Fruit fly (Drosophila melanogaster) whole organism, embryonic: ENCODE results near the gene CG33293.

Source experiments
- Adf1 ChIP-seq: fragments of 200-800 bp; sonication (Bioruptor generic); IDR thresholded peaks from 2 replicates; pipeline ENCODE4 v1.3.6; 2022; ENCODE audit warnings: missing biosample characterization, missing genetic modification characterization
- Atf-2 ChIP-seq: fragments of 200-800 bp; sonication (Bioruptor generic); optimal IDR thresholded peaks from 2 replicates; lab custom pipeline; 2016; ENCODE audit warnings: missing biosample characterization, missing genetic modification characterization
- Bteb2 ChIP-seq: fragments of 200-800 bp; sonication (Bioruptor generic); optimal IDR thresholded peaks from 2 replicates; lab custom pipeline; 2016; ENCODE audit warnings: missing biosample characterization, missing genetic modification characterization
- CG10431 ChIP-seq: fragments of 200-800 bp; sonication (Bioruptor generic); optimal IDR thresholded peaks from 3 replicates; lab custom pipeline; 2018; ENCODE audit warnings: missing biosample characterization, mild to moderate bottlenecking, missing genetic modification characterization
- CG10462 ChIP-seq: fragments of 200-800 bp; sonication (Bioruptor generic); optimal IDR thresholded peaks from 2 replicates; lab custom pipeline; 2016; ENCODE audit warnings: missing biosample characterization, missing genetic modification characterization
- CG10979 ChIP-seq: fragments of 200-800 bp; sonication (Bioruptor generic); optimal IDR thresholded peaks from 2 replicates; lab custom pipeline; 2018; ENCODE audit warnings: missing biosample characterization, mild to moderate bottlenecking, missing genetic modification characterization, moderate library complexity
- CG11504 ChIP-seq: fragments of 200-800 bp; sonication (Bioruptor generic); optimal IDR thresholded peaks from 3 replicates; lab custom pipeline; 2019; ENCODE audit warnings: missing biosample characterization, mild to moderate bottlenecking, missing genetic modification characterization, moderate library complexity
- CG12769 ChIP-seq: fragments of 200-800 bp; sonication (Bioruptor generic); optimal IDR thresholded peaks from 2 replicates; lab custom pipeline; 2019; ENCODE audit warnings: missing biosample characterization, mild to moderate bottlenecking, missing genetic modification characterization, moderate library complexity
- CG13624 ChIP-seq: fragments of 200-800 bp; sonication (Bioruptor generic); optimal IDR thresholded peaks from 2 replicates; lab custom pipeline; 2016; ENCODE audit warnings: missing biosample characterization, missing genetic modification characterization
- CG13894 ChIP-seq: fragments of 200-800 bp; sonication (Bioruptor generic); optimal IDR thresholded peaks from 3 replicates; lab custom pipeline; 2018; ENCODE audit warnings: missing biosample characterization, mild to moderate bottlenecking, missing genetic modification characterization, moderate library complexity
- CG1792 ChIP-seq: fragments of 200-800 bp; sonication (Bioruptor generic); optimal IDR thresholded peaks from 2 replicates; lab custom pipeline; 2016; ENCODE audit warnings: missing biosample characterization, missing genetic modification characterization
- CG18011 ChIP-seq: fragments of 200-800 bp; sonication (Bioruptor generic); optimal IDR thresholded peaks from 2 replicates; lab custom pipeline; 2017; ENCODE audit warnings: missing biosample characterization, missing genetic modification characterization, mild to moderate bottlenecking, moderate library complexity, missing genotype
- CG2120 ChIP-seq: fragments of 200-800 bp; sonication (Bioruptor generic); optimal IDR thresholded peaks from 3 replicates; lab custom pipeline; 2016; ENCODE audit warnings: missing biosample characterization, missing genetic modification characterization
- CG2712 ChIP-seq: fragments of 200-800 bp; optimal IDR thresholded peaks from 3 replicates; lab custom pipeline; 2019; ENCODE audit warnings: missing biosample characterization, mild to moderate bottlenecking, missing genetic modification characterization, moderate library complexity
- CG32772 ChIP-seq: fragments of 200-800 bp; sonication (Bioruptor generic); IDR thresholded peaks from 2 replicates; pipeline ENCODE4 v1.3.6; 2022; ENCODE audit warnings: missing biosample characterization, missing genetic modification characterization
- CG7372 ChIP-seq: fragments of 200-800 bp; sonication (Bioruptor generic); IDR thresholded peaks from 2 replicates; pipeline ENCODE4 v1.3.6; 2022; ENCODE audit warnings: missing biosample characterization, missing genetic modification characterization
- CG9609 ChIP-seq: fragments of 200-800 bp; sonication (Bioruptor generic); optimal IDR thresholded peaks from 3 replicates; lab custom pipeline; 2016; ENCODE audit warnings: missing biosample characterization, missing genetic modification characterization
- Dip2 ChIP-seq: fragments of 200-800 bp; sonication (Bioruptor generic); IDR thresholded peaks from 2 replicates; pipeline ENCODE4 v1.3.6; 2022; ENCODE audit warnings: missing biosample characterization, missing genetic modification characterization
- Ets97D ChIP-seq: fragments of 200-800 bp; sonication (Bioruptor generic); optimal IDR thresholded peaks from 3 replicates; lab custom pipeline; 2016; ENCODE audit warnings: missing biosample characterization, missing genetic modification characterization
- HLHmδ ChIP-seq: fragments of 200-800 bp; sonication (Bioruptor generic); optimal IDR thresholded peaks from 2 replicates; lab custom pipeline; 2018; ENCODE audit warnings: missing biosample characterization, mild to moderate bottlenecking, missing genetic modification characterization, moderate library complexity
- Kr ChIP-seq: fragments of 200-800 bp; sonication (Bioruptor generic); optimal IDR thresholded peaks from 2 replicates; lab custom pipeline; 2017; ENCODE audit warnings: missing biosample characterization, mild to moderate bottlenecking, missing genetic modification characterization
- Med ChIP-seq: fragments of 200-800 bp; sonication (Bioruptor generic); peaks from one replicate; lab custom pipeline; 2016; ENCODE audit warnings: missing biosample characterization, missing genetic modification characterization, mild to moderate bottlenecking, inconsistent platforms, moderate library complexity
- Sry-δ ChIP-seq: fragments of 200-800 bp; sonication (Bioruptor generic); optimal IDR thresholded peaks from 2 replicates; lab custom pipeline; 2016; ENCODE audit warnings: missing biosample characterization, missing genetic modification characterization
- Trl ChIP-seq, 3 experiments: fragments of >200 bp in 2 of 3; fragments of 200-800 bp in 1 of 3; sonication (Bioruptor generic) in 1 of 3; optimal IDR thresholded peaks; 2 replicates in 1 of 3; 3 replicates in 2 of 3; lab custom pipeline; 2016 to 2017; ENCODE audit warnings: missing biosample characterization in 1 of 3, missing genetic modification characterization in 1 of 3
- Xbp1 ChIP-seq: fragments of 200-800 bp; sonication (Bioruptor generic); optimal IDR thresholded peaks from 3 replicates; lab custom pipeline; 2016; ENCODE audit warnings: missing biosample characterization, mild to moderate bottlenecking, missing genetic modification characterization
- amos ChIP-seq: fragments of 200-800 bp; sonication (Bioruptor generic); IDR thresholded peaks from 2 replicates; pipeline ENCODE4 v1.3.6; 2022; ENCODE audit warnings: missing biosample characterization, missing genetic modification characterization; ENCODE audit not compliant: partially characterized antibody
- chinmo ChIP-seq: fragments of 200-800 bp; sonication (Bioruptor generic); IDR thresholded peaks from 4 replicates; pipeline ENCODE4 v1.3.6; 2022; ENCODE audit warnings: missing biosample characterization, missing genetic modification characterization; ENCODE audit not compliant: partially characterized antibody
- chm ChIP-seq: fragments of 200-800 bp; sonication (Bioruptor generic); IDR thresholded peaks from 2 replicates; pipeline ENCODE4 v1.3.6; 2022; ENCODE audit warnings: missing biosample characterization, missing genetic modification characterization
- cwo ChIP-seq: fragments of 200-800 bp; sonication (Bioruptor generic); optimal IDR thresholded peaks from 3 replicates; lab custom pipeline; 2017; ENCODE audit warnings: missing biosample characterization, missing genetic modification characterization, mild to moderate bottlenecking, moderate library complexity, missing genetic modification reagents
- emc ChIP-seq: fragments of 200-800 bp; sonication (Bioruptor generic); optimal IDR thresholded peaks from 2 replicates; lab custom pipeline; 2016; ENCODE audit warnings: missing biosample characterization, missing genetic modification characterization
- exex ChIP-seq: fragments of 200-800 bp; sonication (Bioruptor generic); optimal IDR thresholded peaks from 4 replicates; lab custom pipeline; 2018; ENCODE audit warnings: missing biosample characterization, mild to moderate bottlenecking, missing genetic modification characterization, moderate library complexity
- fd3F ChIP-seq: fragments of 200-800 bp; sonication (Bioruptor generic); optimal IDR thresholded peaks from 2 replicates; lab custom pipeline; 2018; ENCODE audit warnings: missing biosample characterization, mild to moderate bottlenecking, missing genetic modification characterization, moderate library complexity
- fd64A ChIP-seq: fragments of 200-800 bp; sonication (Bioruptor generic); optimal IDR thresholded peaks from 3 replicates; lab custom pipeline; 2018; ENCODE audit warnings: missing biosample characterization, mild to moderate bottlenecking, missing genetic modification characterization
- fu2 ChIP-seq: fragments of 200-800 bp; sonication (Bioruptor generic); optimal IDR thresholded peaks from 2 replicates; lab custom pipeline; 2016; ENCODE audit warnings: missing biosample characterization, missing genetic modification characterization
- grn ChIP-seq: fragments of 200-800 bp; sonication (Bioruptor generic); optimal IDR thresholded peaks from 3 replicates; lab custom pipeline; 2017; ENCODE audit warnings: missing biosample characterization, missing genetic modification characterization
- jumu ChIP-seq: fragments of 200-800 bp; sonication (Bioruptor generic); optimal IDR thresholded peaks from 3 replicates; lab custom pipeline; 2016; ENCODE audit warnings: missing biosample characterization, missing genetic modification characterization
- kay ChIP-seq: fragments of 200-800 bp; sonication (Bioruptor generic); optimal IDR thresholded peaks from 2 replicates; lab custom pipeline; 2016; ENCODE audit warnings: missing biosample characterization, missing genetic modification characterization
- knrl ChIP-seq: fragments of 200-800 bp; sonication (Bioruptor generic); IDR thresholded peaks from 3 replicates; pipeline ENCODE4 v1.3.6; 2022; ENCODE audit warnings: missing biosample characterization, missing genetic modification characterization; ENCODE audit not compliant: partially characterized antibody
- lmd ChIP-seq: fragments of 200-800 bp; sonication (Bioruptor generic); IDR thresholded peaks from 2 replicates; pipeline ENCODE4 v1.3.6; 2022; ENCODE audit warnings: missing biosample characterization, missing genetic modification characterization
- pfk ChIP-seq: fragments of 200-800 bp; sonication (Bioruptor generic); optimal IDR thresholded peaks from 2 replicates; lab custom pipeline; 2018; ENCODE audit warnings: missing biosample characterization, mild to moderate bottlenecking, missing genetic modification characterization, moderate library complexity
- phol ChIP-seq: fragments of 200-800 bp; sonication (Bioruptor generic); optimal IDR thresholded peaks from 3 replicates; lab custom pipeline; 2018; ENCODE audit warnings: missing biosample characterization, mild to moderate bottlenecking, missing genetic modification characterization, moderate library complexity
- row ChIP-seq: fragments of 200-800 bp; sonication (Bioruptor generic); IDR thresholded peaks from 3 replicates; pipeline ENCODE4 v1.3.6; 2022; ENCODE audit warnings: missing biosample characterization, missing genetic modification characterization
- tap ChIP-seq: fragments of 200-800 bp; optimal IDR thresholded peaks from 3 replicates; lab custom pipeline; 2019; ENCODE audit warnings: missing biosample characterization, mild to moderate bottlenecking, missing genetic modification characterization, moderate library complexity
- ttk ChIP-seq: fragments of 200-800 bp; sonication (Bioruptor generic); IDR thresholded peaks from 2 replicates; pipeline ENCODE4 v2.1.2; 2022; ENCODE audit warnings: missing biosample characterization, missing genetic modification characterization
- unc-4 ChIP-seq: fragments of 200-800 bp; sonication (Bioruptor generic); IDR thresholded peaks from 2 replicates; pipeline ENCODE4 v1.3.6; 2022; ENCODE audit warnings: missing biosample characterization, missing genetic modification characterization; ENCODE audit not compliant: partially characterized antibody
- z ChIP-seq: fragments of 200-800 bp; sonication (Bioruptor generic); IDR thresholded peaks from 3 replicates; pipeline ENCODE4 v1.3.6; 2022; ENCODE audit warnings: missing biosample characterization, missing genetic modification characterization
- zen ChIP-seq: fragments of 200-800 bp; sonication (Bioruptor generic); optimal IDR thresholded peaks from 3 replicates; lab custom pipeline; 2018; ENCODE audit warnings: missing biosample characterization, mild to moderate bottlenecking, missing genetic modification characterization, moderate library complexity
- zf30C ChIP-seq: fragments of 200-800 bp; sonication (Bioruptor generic); optimal IDR thresholded peaks from 3 replicates; lab custom pipeline; 2018; ENCODE audit warnings: missing biosample characterization, mild to moderate bottlenecking, missing genetic modification characterization

The CG33293 gene

DNA sequence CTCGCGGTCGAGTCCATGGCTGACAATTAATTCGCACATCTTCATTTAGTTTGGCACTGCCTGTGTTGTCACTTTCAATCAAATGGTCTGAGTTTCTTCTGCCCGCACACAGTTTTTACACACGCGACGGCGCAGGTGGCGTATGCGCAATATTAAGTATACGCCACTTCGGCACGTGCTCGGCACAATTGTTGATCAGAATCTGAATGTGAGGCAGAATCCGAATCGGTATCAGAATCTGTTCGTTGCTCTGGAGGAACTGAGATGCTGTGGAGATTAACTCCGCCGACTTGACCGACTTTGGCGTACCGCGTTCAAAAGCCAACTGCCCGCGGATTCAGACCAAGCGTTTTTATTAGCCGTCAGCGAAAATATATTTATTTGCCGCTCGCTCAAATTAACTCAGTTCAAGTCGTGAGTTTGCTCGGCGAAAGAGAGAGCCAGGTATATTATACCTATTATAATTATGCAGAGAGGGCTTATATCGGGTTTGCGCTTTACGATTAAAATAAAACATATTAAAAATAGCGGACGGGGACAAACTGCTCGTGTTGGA is 39.2 kb upstream of the CG33293 start:
- TF ChIP-seq CG10979 (tag; lab: Kevin White, UChicago) (peak; percentile 11), chinmo (GFP tag; lab: Robert Waterston, UW) (peak; percentile 72; the same call in 1 of the 4 replicates), knrl (no peak), CG10462 (GFP tag; lab: Kevin White, UChicago) (no peak), Med (GFP tag; lab: Kevin White, UChicago) (peak; percentile 62), phol (no peak), unc-4 (GFP tag; lab: Robert Waterston, UW) (0 out of 2 replicates have a peak, but pooled peaks have one; percentile 13), Trl (optimal IDR thresholded peaks at IDR 0.05; lab: Kevin White, UChicago) (peak in 1 of 2 experiments; percentile 8), Trl (GFP tag; optimal IDR thresholded peaks at IDR 0.05; lab: Kevin White, UChicago) (no peak), fd64A (no peak), Sry-δ (no peak), CG11504 (tag; lab: Kevin White, UChicago) (no peak), Atf-2 (no peak), chm (GFP tag; lab: Robert Waterston, UW) (0 out of 2 replicates have a peak, but pooled peaks have one; percentile 13), CG10431 (no peak), Ets97D (GFP tag; lab: Kevin White, UChicago) (no peak), cwo (GFP tag; lab: Kevin White, UChicago) (peak; percentile 89), emc (no peak), CG13894 (tag; lab: Kevin White, UChicago) (peak; percentile 32), amos (GFP tag; lab: Robert Waterston, UW) (peak; percentile 37; the same call in 1 of the 2 replicates), CG7372 (GFP tag; lab: Robert Waterston, UW) (peak; percentile 94)

DNA sequence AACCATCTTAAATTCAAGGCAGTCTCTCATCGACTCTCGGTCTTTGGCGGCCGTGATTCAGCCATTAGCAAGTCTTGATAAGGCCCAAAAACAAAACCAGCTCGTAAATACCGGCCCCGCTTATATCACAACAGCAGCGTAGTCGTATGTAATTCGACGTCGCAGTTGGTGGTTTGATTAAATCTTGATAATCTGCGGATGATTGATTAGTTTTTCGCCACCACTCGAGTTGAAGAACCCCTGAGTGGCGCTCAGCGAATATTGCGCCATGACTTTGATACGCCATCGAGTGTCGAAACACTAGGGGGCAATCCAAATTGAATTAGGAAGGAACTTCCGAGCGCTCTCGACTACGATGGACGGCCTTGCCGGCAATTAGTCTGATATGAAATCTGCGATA is 38.1 kb upstream of the CG33293 start:
- TF ChIP-seq CG2120 (GFP tag; lab: Kevin White, UChicago) (no peak), Kr (GFP tag; lab: Kevin White, UChicago) (no peak), zen (no peak), fu2 (GFP tag; lab: Kevin White, UChicago) (no peak), CG1792 (GFP tag; lab: Kevin White, UChicago) (no peak), z (GFP tag; lab: Robert Waterston, UW) (no peak), tap (tag; lab: Kevin White, UChicago) (no peak), fd3F (GFP tag; lab: Kevin White, UChicago) (no peak), CG9609 (GFP tag; lab: Kevin White, UChicago) (no peak), CG2712 (no peak), CG18011 (GFP tag; lab: Kevin White, UChicago) (no peak), Trl (optimal IDR thresholded peaks at IDR 0.05; lab: Kevin White, UChicago) (no peak), Trl (GFP tag; optimal IDR thresholded peaks at IDR 0.05; lab: Kevin White, UChicago) (no peak), cwo (GFP tag; lab: Kevin White, UChicago) (peak; percentile 17), CG13624 (GFP tag; lab: Kevin White, UChicago) (peak; percentile 28), ttk (GFP tag; lab: Robert Waterston, UW) (no peak), kay (no peak), pfk (GFP tag; lab: Kevin White, UChicago) (no peak), jumu (GFP tag; lab: Kevin White, UChicago) (no peak), Bteb2 (GFP tag; lab: Kevin White, UChicago) (no peak), row (no peak), CG12769 (tag; lab: Kevin White, UChicago) (no peak), knrl (no peak), zf30C (no peak), Adf1 (GFP tag; lab: Robert Waterston, UW) (peak; percentile 51; the same call in 1 of the 2 replicates), grn (GFP tag; lab: Kevin White, UChicago) (peak; percentile 94), CG32772 (GFP tag; lab: Robert Waterston, UW) (no peak), Ets97D (GFP tag; lab: Kevin White, UChicago) (no peak), exex (tag; lab: Kevin White, UChicago) (peak; percentile 92), Xbp1 (GFP tag; lab: Kevin White, UChicago) (no peak), HLHmδ (GFP tag; lab: Kevin White, UChicago) (no peak), lmd (GFP tag; lab: Robert Waterston, UW) (no peak), Dip2 (GFP tag; lab: Robert Waterston, UW) (no peak), unc-4 (GFP tag; lab: Robert Waterston, UW) (no peak)
